Fruit fly (Drosophila melanogaster): ENCODE data around the gene CG10859.

CG10859 gene

DNA sequence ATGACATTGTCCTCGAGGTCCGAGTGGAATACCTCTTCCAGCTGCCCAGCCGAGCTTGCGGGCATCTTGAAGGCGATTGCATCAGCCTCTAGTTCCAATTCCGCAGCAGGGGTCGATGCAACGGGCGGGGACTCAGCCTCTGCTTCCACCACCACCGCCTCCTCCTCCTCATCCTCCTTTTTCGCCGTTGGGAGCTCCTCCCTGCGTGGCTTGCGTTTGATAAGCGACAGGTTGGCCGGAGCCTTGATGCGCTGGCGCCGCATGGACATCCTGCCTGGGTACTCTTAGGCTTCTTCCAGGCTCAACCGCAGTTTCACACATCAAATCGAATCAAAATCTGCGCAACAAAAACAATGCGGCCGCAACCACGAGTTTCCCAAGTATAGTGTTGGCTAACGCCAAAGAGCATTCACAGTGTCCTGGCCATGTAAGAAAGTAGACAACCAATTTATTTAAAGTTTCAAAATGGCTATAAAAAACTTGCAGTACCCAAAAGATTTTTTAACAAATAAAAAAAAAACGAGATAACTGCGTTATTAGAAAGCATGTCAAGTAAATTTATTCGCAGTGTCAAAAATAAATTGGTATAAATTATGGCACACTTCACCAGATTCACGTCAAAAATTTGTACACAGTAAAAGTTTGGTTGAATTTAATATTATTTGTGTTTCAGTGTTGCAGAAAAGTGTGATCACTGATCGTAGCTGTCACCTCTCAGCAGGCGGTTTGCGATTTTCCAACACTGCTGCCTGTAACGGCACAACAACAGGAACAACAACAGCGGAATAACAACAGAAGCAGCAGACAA, 24.8 kb downstream of the CG10859 start, which contains the start of the genes Bdp1 and CG6565 (continued):
- peak; percentile 96 for TF ChIP-seq CG32772 (GFP tag; IDR thresholded peaks at IDR 0.05)
- TF ChIP-seq jing (GFP tag; optimal IDR thresholded peaks at IDR 0.05), result peak; percentile 96
- peak; percentile 94 for TF ChIP-seq so (GFP tag; IDR thresholded peaks at IDR 0.05)
- TF ChIP-seq CG7556 (GFP tag; optimal IDR thresholded peaks at IDR 0.05), result peak; percentile 98
- peak; percentile 98 for TF ChIP-seq Side (GFP tag; optimal IDR thresholded peaks at IDR 0.05)
- peak; percentile 94 for TF ChIP-seq tup (GFP tag; optimal IDR thresholded peaks at IDR 0.05)
- peak; percentile 97 for TF ChIP-seq Dbx (GFP tag; IDR thresholded peaks at IDR 0.05)
- TF ChIP-seq kni (GFP tag; optimal IDR thresholded peaks at IDR 0.05), result peak; percentile 89
- TF ChIP-seq CG11085 (GFP tag; IDR thresholded peaks at IDR 0.05), result peak; percentile 93
- peak in 1 of 2 experiments; percentile 90 for TF ChIP-seq eve (GFP tag; optimal IDR thresholded peaks at IDR 0.05)
- peak in 1 of 3 experiments; percentile 55 for TF ChIP-seq Stat92E (GFP tag; optimal IDR thresholded peaks at IDR 0.05)
- peak; percentile 95 for TF ChIP-seq caup (GFP tag; optimal IDR thresholded peaks at IDR 0.05; ENCODE audit: severe bottlenecking)
- peak; percentile 95 for TF ChIP-seq CG18262 (tag; optimal IDR thresholded peaks at IDR 0.05)
- no peak for TF ChIP-seq Opbp (GFP tag; IDR thresholded peaks at IDR 0.05; ENCODE audit: partially characterized antibody)
- peak; percentile 83 for TF ChIP-seq corto (GFP tag; optimal IDR thresholded peaks at IDR 0.05)
- peak; percentile 45 for TF ChIP-seq pros (GFP tag; optimal IDR thresholded peaks at IDR 0.05)
- TF ChIP-seq run (tag; optimal IDR thresholded peaks at IDR 0.05), result peak; percentile 82
- TF ChIP-seq CG14710 (tag; optimal IDR thresholded peaks at IDR 0.05), result peak; percentile 98
- TF ChIP-seq croc (GFP tag; conservative IDR thresholded peaks at IDR 0.05), result peak; percentile 95
- peak; percentile 67 for TF ChIP-seq CG1603 (tag; optimal IDR thresholded peaks at IDR 0.05)
- peak; percentile 96 for TF ChIP-seq CG1233 (GFP tag; optimal IDR thresholded peaks at IDR 0.05)
- TF ChIP-seq zf30C (GFP tag; optimal IDR thresholded peaks at IDR 0.05), result peak; percentile 93
- TF ChIP-seq pan (optimal IDR thresholded peaks at IDR 0.05), result no peak
- TF ChIP-seq pan (GFP tag; optimal IDR thresholded peaks at IDR 0.05 in 1 of 2, IDR thresholded peaks at IDR 0.05 in 1 of 2), result peak in 1 of 2 experiments; percentile 92
- peak; percentile 91 for TF ChIP-seq CG11247 (GFP tag; IDR thresholded peaks at IDR 0.05)
- peak; percentile 96 for TF ChIP-seq Neu2 (GFP tag; optimal IDR thresholded peaks at IDR 0.05; ENCODE audit: borderline replicate concordance)
- TF ChIP-seq CG5180 (GFP tag; optimal IDR thresholded peaks at IDR 0.05), result peak; percentile 85
- peak; percentile 75 for TF ChIP-seq tap (tag; optimal IDR thresholded peaks at IDR 0.05)
- TF ChIP-seq gcm (GFP tag; optimal IDR thresholded peaks at IDR 0.05), result peak; percentile 90
- no peak for TF ChIP-seq CG12769 (tag; optimal IDR thresholded peaks at IDR 0.05)
- peak; percentile 98 for TF ChIP-seq Ssrp (tag; optimal IDR thresholded peaks at IDR 0.05)
- TF ChIP-seq CHES-1-like (GFP tag; optimal IDR thresholded peaks at IDR 0.05), result peak; percentile 98
- peak; percentile 93 for TF ChIP-seq dan (GFP tag; IDR thresholded peaks at IDR 0.05)
- peak; percentile 65; the same call in 1 of the 2 replicates for TF ChIP-seq CG16779 (GFP tag; IDR thresholded peaks at IDR 0.05)
- peak; percentile 91 for TF ChIP-seq CG14667 (GFP tag; IDR thresholded peaks at IDR 0.05)
- TF ChIP-seq CG11093 (GFP tag; IDR thresholded peaks at IDR 0.05), result peak; percentile 97
- TF ChIP-seq CG11723 (GFP tag; optimal IDR thresholded peaks at IDR 0.05), result peak; percentile 94
- peak; percentile 92 for TF ChIP-seq Elba2 (GFP tag; optimal IDR thresholded peaks at IDR 0.05)
- TF ChIP-seq exex (tag; optimal IDR thresholded peaks at IDR 0.05), result peak; percentile 81
- TF ChIP-seq Hey (tag; optimal IDR thresholded peaks at IDR 0.05), result peak; percentile 85
- TF ChIP-seq slp2 (GFP tag; optimal IDR thresholded peaks at IDR 0.05), result peak; percentile 99
- TF ChIP-seq NfI (GFP tag; optimal IDR thresholded peaks at IDR 0.05), result peak; percentile 97
- peak; percentile 97 for TF ChIP-seq sob (GFP tag; IDR thresholded peaks at IDR 0.05)
- peak; percentile 92 for TF ChIP-seq nerfin-1 (tag; optimal IDR thresholded peaks at IDR 0.05)
- TF ChIP-seq MBD-R2 (GFP tag; IDR thresholded peaks at IDR 0.05), result peak; percentile 87
- TF ChIP-seq Bdp1 (GFP tag; optimal IDR thresholded peaks at IDR 0.05), result peak; percentile 96
- peak; percentile 81 for TF ChIP-seq CG12071 (GFP tag; optimal IDR thresholded peaks at IDR 0.05)
- TF ChIP-seq bigmax (GFP tag; optimal IDR thresholded peaks at IDR 0.05), result peak; percentile 19

Data from whole organism, embryonic.